Worm (Caenorhabditis elegans) whole organism, L1 larva: ENCODE results near the gene srg-6.

Experiments
- ama-1 ChIP-seq: fragments of 150-350 bp; optimal IDR thresholded peaks from 2 replicates; lab custom pipeline; 2014
- blmp-1 ChIP-seq: fragments of 150-350 bp; optimal IDR thresholded peaks from 2 replicates; lab custom pipeline; 2014; ENCODE audit warnings: missing biosample characterization, missing genetic modification characterization
- ceh-88 ChIP-seq: fragments of 200-800 bp; sonication (Bioruptor generic); IDR thresholded peaks from 2 replicates; pipeline ENCODE4 v1.3.6; 2022; ENCODE audit warnings: missing genetic modification characterization, missing compliant biosample characterization
- elt-3 ChIP-seq, 6 experiments: fragments of 150-350 bp in 1 of 6; sonication (generic microtip); optimal IDR thresholded peaks; 2 replicates each; lab custom pipeline; 2017 to 2018; ENCODE audit warnings: missing biosample characterization in 6 of 6, missing genetic modification characterization in 6 of 6, inconsistent platforms in 1 of 6
- ets-5 ChIP-seq: fragments of 200-800 bp; sonication (Bioruptor generic); IDR thresholded peaks from 2 replicates; pipeline ENCODE4 v1.3.6; 2022; ENCODE audit warnings: missing genetic modification characterization, missing compliant biosample characterization
- lsy-2 ChIP-seq, 2 experiments: fragments of 150-350 bp; optimal IDR thresholded peaks; 2 replicates each; lab custom pipeline; 2014; ENCODE audit warnings: missing biosample characterization in 2 of 2, missing genetic modification characterization in 2 of 2
- mdl-1 ChIP-seq, 2 experiments: fragments of 150-350 bp; optimal IDR thresholded peaks; 2 replicates each; lab custom pipeline; 2014 to 2017; ENCODE audit warnings: missing biosample characterization in 2 of 2, missing genetic modification characterization in 2 of 2, inconsistent platforms in 1 of 2
- zip-4 ChIP-seq: fragments of 200-800 bp; sonication (Bioruptor generic); optimal IDR thresholded peaks from 2 replicates; lab custom pipeline; 2018; ENCODE audit warnings: mild to moderate bottlenecking, missing genetic modification characterization, moderate library complexity, missing compliant biosample characterization

Gene srg-6

DNA sequence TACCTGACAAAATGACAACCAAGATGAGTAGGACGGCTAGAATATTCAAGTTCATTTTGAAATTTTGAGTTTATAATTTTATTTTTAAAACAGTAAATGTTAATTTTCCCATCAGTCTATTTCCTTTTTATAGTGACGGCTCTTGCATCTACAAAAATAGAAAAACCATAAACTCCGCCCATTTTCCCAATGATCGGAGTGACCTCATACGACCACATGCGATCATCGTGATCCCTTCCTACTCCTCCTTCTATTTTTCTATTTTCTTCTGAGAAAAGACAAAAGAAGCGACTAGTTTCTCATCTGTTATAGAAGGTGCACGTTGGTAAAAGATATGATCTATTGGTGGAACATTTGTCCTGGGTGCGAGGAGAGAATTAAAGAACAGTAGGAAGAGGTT is 50.3 kb downstream of the srg-6 start, which contains the start of gene C23G10.11:
C23G10.11 (minus strand) TSS at position 101 of the 400 bp plus-strand sequence.
- TF ChIP-seq lsy-2 (tag; optimal IDR thresholded peaks at IDR 0.05; lab: Kevin White, UChicago) (peak in 1 of 2 experiments; percentile 12), zip-4 (GFP tag; lab: Kevin White, UChicago) (no peak), blmp-1 (tag; lab: Kevin White, UChicago) (peak; percentile 57), ama-1 (lab: Kevin White, UChicago) (no peak), elt-3 (tag; optimal IDR thresholded peaks at IDR 0.05; lab: Kevin White, UChicago) (peak in 1 of 6 experiments; percentile 25), ceh-88 (GFP tag; lab: Robert Waterston, UW) (no peak), ets-5 (GFP tag; lab: Robert Waterston, UW) (no peak), mdl-1 (tag; optimal IDR thresholded peaks at IDR 0.05; lab: Kevin White, UChicago) (peak in 1 of 2 experiments; percentile 16)
